Fruit fly (Drosophila melanogaster): ENCODE measurements around the gene Hpf1.

Hpf1 gene

dm6 chr3R:5742278-5743196 lies 49.1 kb upstream of the Hpf1 start, which contains the start of the genes Sym and Madm (continued):
- TF ChIP-seq Ets97D (GFP tag; optimal IDR thresholded peaks at IDR 0.05), result peak; percentile 84
- TF ChIP-seq TFAM (GFP tag; optimal IDR thresholded peaks at IDR 0.05), result no peak
- no peak for TF ChIP-seq caup (GFP tag; optimal IDR thresholded peaks at IDR 0.05; ENCODE audit: severe bottlenecking)
- TF ChIP-seq CG17186 (GFP tag; optimal IDR thresholded peaks at IDR 0.05), result peak; percentile 67
- no peak for TF ChIP-seq wor (GFP tag; IDR thresholded peaks at IDR 0.05)
- no peak for TF ChIP-seq Oaz (GFP tag; IDR thresholded peaks at IDR 0.05)
- TF ChIP-seq CG17361 (GFP tag; IDR thresholded peaks at IDR 0.05), result peak; percentile 66; the same call in 2 of the 3 replicates
- peak; percentile 63 for TF ChIP-seq CG9797 (GFP tag; optimal IDR thresholded peaks at IDR 0.05)
- no peak for TF ChIP-seq CG13894 (tag; optimal IDR thresholded peaks at IDR 0.05)
- TF ChIP-seq H2.0 (GFP tag; IDR thresholded peaks at IDR 0.05), result no peak
- TF ChIP-seq Stat92E (GFP tag; optimal IDR thresholded peaks at IDR 0.05), result peak in 1 of 3 experiments; percentile 17
- TF ChIP-seq trh (GFP tag; optimal IDR thresholded peaks at IDR 0.05), result no peak
- TF ChIP-seq Lpt (GFP tag; optimal IDR thresholded peaks at IDR 0.05), result no peak
- TF ChIP-seq CG3281 (GFP tag; optimal IDR thresholded peaks at IDR 0.05), result peak; percentile 24
- no peak for TF ChIP-seq CG4328 (GFP tag; optimal IDR thresholded peaks at IDR 0.05)
- no peak for TF ChIP-seq HmgD (GFP tag; optimal IDR thresholded peaks at IDR 0.05)
- TF ChIP-seq Six4 (GFP tag; optimal IDR thresholded peaks at IDR 0.05), result peak; percentile 7
- peak; percentile 92 for TF ChIP-seq YL-1 (GFP tag; optimal IDR thresholded peaks at IDR 0.05)
- no peak for TF ChIP-seq CrebB (tag; optimal IDR thresholded peaks at IDR 0.05)
- no peak for TF ChIP-seq zf30C (GFP tag; optimal IDR thresholded peaks at IDR 0.05)
- no peak for TF ChIP-seq CG8359 (GFP tag; optimal IDR thresholded peaks at IDR 0.05; ENCODE audit: borderline replicate concordance)
- peak; percentile 4 for TF ChIP-seq CG12942 (GFP tag; optimal IDR thresholded peaks at IDR 0.05)
- no peak for TF ChIP-seq Asciz (GFP tag; optimal IDR thresholded peaks at IDR 0.05)
- no peak for TF ChIP-seq ems (GFP tag; optimal IDR thresholded peaks at IDR 0.05)
- peak; percentile 54 for TF ChIP-seq CG2712 (tag; optimal IDR thresholded peaks at IDR 0.05)
- TF ChIP-seq HHEX (GFP tag; optimal IDR thresholded peaks at IDR 0.05), result no peak
- no peak for TF ChIP-seq fd102C (GFP tag; optimal IDR thresholded peaks at IDR 0.05)
- peak; percentile 83 for TF ChIP-seq ewg (GFP tag; optimal IDR thresholded peaks at IDR 0.05)
- TF ChIP-seq CG18476 (GFP tag; optimal IDR thresholded peaks at IDR 0.05), result no peak
- TF ChIP-seq twi (tag; optimal IDR thresholded peaks at IDR 0.05), result peak; percentile 41
- no peak for TF ChIP-seq CkIIα-i1 (GFP tag; IDR thresholded peaks at IDR 0.05)
- TF ChIP-seq CG10209 (GFP tag; optimal IDR thresholded peaks at IDR 0.05), result no peak
- TF ChIP-seq CG8944 (GFP tag; optimal IDR thresholded peaks at IDR 0.05), result peak; percentile 38
- no peak for TF ChIP-seq CG15601 (tag; optimal IDR thresholded peaks at IDR 0.05)
- TF ChIP-seq Pdp1 (GFP tag; optimal IDR thresholded peaks at IDR 0.05), result peak; percentile 41 to 47
- TF ChIP-seq emc (GFP tag; optimal IDR thresholded peaks at IDR 0.05), result no peak
- TF ChIP-seq toy (GFP tag; IDR thresholded peaks at IDR 0.05), result no peak
- TF ChIP-seq unpg (GFP tag; optimal IDR thresholded peaks at IDR 0.05), result no peak
- peak; percentile 5 for TF ChIP-seq Side (GFP tag; optimal IDR thresholded peaks at IDR 0.05)
- peak; percentile 65 for TF ChIP-seq CG30403 (GFP tag; optimal IDR thresholded peaks at IDR 0.05)
- peak; percentile 77; the same call in 1 of the 2 replicates for TF ChIP-seq klu (GFP tag; IDR thresholded peaks at IDR 0.05)
- peak; percentile 28 for TF ChIP-seq CG11398 (GFP tag; optimal IDR thresholded peaks at IDR 0.05)
- no peak for TF ChIP-seq lab (GFP tag; optimal IDR thresholded peaks at IDR 0.05)
- TF ChIP-seq CG5245 (GFP tag; optimal IDR thresholded peaks at IDR 0.05), result no peak
- TF ChIP-seq CG9215 (GFP tag; IDR thresholded peaks at IDR 0.05), result no peak; the same call in none of the 2 replicates
- TF ChIP-seq CG11696 (GFP tag; IDR thresholded peaks at IDR 0.05), result no peak
- TF ChIP-seq org-1 (GFP tag; optimal IDR thresholded peaks at IDR 0.05), result no peak
- peak; percentile 55 for TF ChIP-seq CG10267 (tag; optimal IDR thresholded peaks at IDR 0.05)

All from whole organism, embryonic.